Fruit fly (Drosophila melanogaster): ENCODE measurements around the gene mira.

- TF ChIP-seq CG9948 (tag; optimal IDR thresholded peaks at IDR 0.05), result no peak
- TF ChIP-seq CG15710 (tag; optimal IDR thresholded peaks at IDR 0.05), result no peak
- TF ChIP-seq Ets98B (GFP tag; IDR thresholded peaks at IDR 0.05), result no peak
- no peak for TF ChIP-seq CG14655 (GFP tag; optimal IDR thresholded peaks at IDR 0.05)
- no peak for TF ChIP-seq CG8159 (tag; optimal IDR thresholded peaks at IDR 0.05)
- no peak for TF ChIP-seq CG4496 (GFP tag; IDR thresholded peaks at IDR 0.05)
- no peak for TF ChIP-seq CG12605 (GFP tag; IDR thresholded peaks at IDR 0.05)
- no peak for TF ChIP-seq Pif1A (GFP tag; optimal IDR thresholded peaks at IDR 0.05)
- TF ChIP-seq Snoo (tag; optimal IDR thresholded peaks at IDR 0.05), result no peak
- no peak for TF ChIP-seq CG34367 (tag; optimal IDR thresholded peaks at IDR 0.05)
- no peak for TF ChIP-seq EcR (GFP tag; optimal IDR thresholded peaks at IDR 0.05)
- no peak for TF ChIP-seq CG13204 (GFP tag; optimal IDR thresholded peaks at IDR 0.05)
- no peak for TF ChIP-seq D1 (tag; optimal IDR thresholded peaks at IDR 0.05)
These were observed 6.4 kb downstream of the mira start, which contains the start of gene CG4459 for dm6 chr3R:19928544-19928943.
